Worm (Caenorhabditis elegans) whole organism, L3 larva: ENCODE results near the gene cdka-1.

Experiments used
- nhr-237 ChIP-seq: fragments of 150-350 bp; optimal IDR thresholded peaks from 2 replicates; lab custom pipeline; 2014; ENCODE audit warnings: missing biosample characterization, missing genetic modification characterization
- unc-62 ChIP-seq: fragments of 150-350 bp; sonication (generic microtip); optimal IDR thresholded peaks from 4 replicates; lab custom pipeline; 2014; ENCODE audit warnings: missing biosample characterization, missing genetic modification reagents, missing genetic modification characterization
- zag-1 ChIP-seq: fragments of 150-350 bp; optimal IDR thresholded peaks from 2 replicates; lab custom pipeline; 2014; ENCODE audit warnings: missing biosample characterization, missing genetic modification characterization

- TF ChIP-seq nhr-237 (no peak), unc-62 (GFP tag; lab: Kevin White, UChicago) (no peak), zag-1 (tag; lab: Kevin White, UChicago) (no peak)
These were observed 34.7 kb downstream of the cdka-1 start, which contains the start of gene nifk-1 for ce11 chrIII:4693281-4693680.
